Fruit fly (Drosophila melanogaster): ENCODE measurements around the gene CG33116.
A peak's percentile ranks its signal among the peaks of the same experiment; 100 is the strongest.

Gene CG33116

DNA sequence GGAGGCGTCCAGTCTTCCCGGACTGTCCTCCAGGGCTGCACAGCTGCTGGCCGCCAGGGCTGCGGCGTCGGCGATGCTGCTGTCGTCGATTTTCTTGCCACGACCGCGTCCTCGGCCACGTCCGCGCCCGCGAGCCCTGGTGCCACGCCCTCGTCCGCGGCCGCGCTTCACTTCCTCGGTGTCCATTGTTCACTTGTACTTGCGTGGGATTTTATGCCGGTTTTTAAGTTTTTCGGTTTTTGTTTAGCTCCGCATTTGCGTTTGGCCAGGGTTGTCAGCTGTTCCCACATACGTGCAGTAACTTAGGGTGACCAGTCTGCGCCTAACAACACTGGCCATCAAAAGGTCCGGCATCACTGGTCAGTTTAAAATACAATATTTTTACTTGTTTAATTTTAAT is 48.9 kb downstream of the CG33116 start, which contains the start of gene Hakai (continued):
- TF ChIP-seq Blimp-1 (GFP tag; optimal IDR thresholded peaks at IDR 0.05), result peak; percentile 3
- TF ChIP-seq eyg (GFP tag; optimal IDR thresholded peaks at IDR 0.05), result peak; percentile 58
- TF ChIP-seq CG7271 (tag; optimal IDR thresholded peaks at IDR 0.05), result peak; percentile 42
- peak in 1 of 2 experiments; percentile 0 for TF ChIP-seq Trl (optimal IDR thresholded peaks at IDR 0.05)
- TF ChIP-seq Trl (GFP tag; optimal IDR thresholded peaks at IDR 0.05), result peak; percentile 64
- TF ChIP-seq CG3065 (GFP tag; optimal IDR thresholded peaks at IDR 0.05), result peak; percentile 23
- no peak for TF ChIP-seq prd (optimal IDR thresholded peaks at IDR 0.05)
- TF ChIP-seq prd (GFP tag; IDR thresholded peaks at IDR 0.05), result peak; percentile 68
- 0 out of 2 replicates have a peak, but pooled peaks have one; percentile 11 for TF ChIP-seq crol (GFP tag; IDR thresholded peaks at IDR 0.05)
- TF ChIP-seq pros (GFP tag; optimal IDR thresholded peaks at IDR 0.05), result no peak
- peak; percentile 27 for TF ChIP-seq CG18011 (GFP tag; optimal IDR thresholded peaks at IDR 0.05)
- TF ChIP-seq Ptx1 (GFP tag; IDR thresholded peaks at IDR 0.05), result peak; percentile 62
- TF ChIP-seq CG12744 (GFP tag; optimal IDR thresholded peaks at IDR 0.05), result peak; percentile 2
- peak; percentile 55 for TF ChIP-seq fu2 (GFP tag; optimal IDR thresholded peaks at IDR 0.05)
- TF ChIP-seq CG31441 (GFP tag; IDR thresholded peaks at IDR 0.05), result peak; percentile 25; the same call in 1 of the 2 replicates
- TF ChIP-seq Elba2 (GFP tag; optimal IDR thresholded peaks at IDR 0.05), result peak; percentile 1
- peak; percentile 61 for TF ChIP-seq CG4404 (GFP tag; IDR thresholded peaks at IDR 0.05)
- TF ChIP-seq caup (GFP tag; optimal IDR thresholded peaks at IDR 0.05; ENCODE audit: severe bottlenecking), result peak; percentile 26
- TF ChIP-seq nerfin-2 (GFP tag; IDR thresholded peaks at IDR 0.05; ENCODE audit: partially characterized antibody), result peak; percentile 33; the same call in 1 of the 2 replicates
- TF ChIP-seq CG1832 (GFP tag; optimal IDR thresholded peaks at IDR 0.05), result peak; percentile 13
- TF ChIP-seq sna (GFP tag; IDR thresholded peaks at IDR 0.05; ENCODE audit: partially characterized antibody), result peak; percentile 55; the same call in 1 of the 2 replicates
- TF ChIP-seq twi (tag; optimal IDR thresholded peaks at IDR 0.05), result peak; percentile 32
- peak; percentile 50 for TF ChIP-seq CG9876 (GFP tag; optimal IDR thresholded peaks at IDR 0.05)
- TF ChIP-seq bab2 (GFP tag; optimal IDR thresholded peaks at IDR 0.05), result peak; percentile 72
- TF ChIP-seq dpn (GFP tag; optimal IDR thresholded peaks at IDR 0.05), result peak; percentile 65 to 73
- TF ChIP-seq tap (tag; optimal IDR thresholded peaks at IDR 0.05), result no peak
- TF ChIP-seq CG12155 (GFP tag; optimal IDR thresholded peaks at IDR 0.05), result peak; percentile 51
- TF ChIP-seq CG12104 (GFP tag; optimal IDR thresholded peaks at IDR 0.05), result no peak
- peak; percentile 94 for TF ChIP-seq MBD-R2 (GFP tag; IDR thresholded peaks at IDR 0.05)
- 0 out of 3 replicates have a peak, but pooled peaks have one; percentile 20 for TF ChIP-seq Opbp (GFP tag; IDR thresholded peaks at IDR 0.05; ENCODE audit: partially characterized antibody)
- peak; percentile 39 for TF ChIP-seq da (GFP tag; optimal IDR thresholded peaks at IDR 0.05)
- TF ChIP-seq Bgb (GFP tag; IDR thresholded peaks at IDR 0.05; ENCODE audit: partially characterized antibody), result peak; percentile 51
- peak; percentile 45; the same call in 1 of the 2 replicates for TF ChIP-seq Xrp1 (GFP tag; IDR thresholded peaks at IDR 0.05)
- TF ChIP-seq trh (GFP tag; optimal IDR thresholded peaks at IDR 0.05), result no peak
- no peak for TF ChIP-seq tio (GFP tag; optimal IDR thresholded peaks at IDR 0.05)
- no peak for TF ChIP-seq CG9437 (GFP tag; optimal IDR thresholded peaks at IDR 0.05)
- no peak for TF ChIP-seq CG4854 (GFP tag; optimal IDR thresholded peaks at IDR 0.05)
- TF ChIP-seq CG14710 (tag; optimal IDR thresholded peaks at IDR 0.05), result peak; percentile 60
- no peak; the same call in 2 of the 3 replicates for TF ChIP-seq H15 (GFP tag; IDR thresholded peaks at IDR 0.05)
- peak; percentile 94 for TF ChIP-seq CG10267 (tag; optimal IDR thresholded peaks at IDR 0.05)
- TF ChIP-seq sima (GFP tag; optimal IDR thresholded peaks at IDR 0.05), result peak; percentile 22
- no peak for TF ChIP-seq ash1 (GFP tag; optimal IDR thresholded peaks at IDR 0.05)
- TF ChIP-seq CG17186 (GFP tag; optimal IDR thresholded peaks at IDR 0.05), result peak; percentile 79
- peak; percentile 81 for TF ChIP-seq Xbp1 (GFP tag; optimal IDR thresholded peaks at IDR 0.05)
- no peak for TF ChIP-seq CkIIα-i1 (GFP tag; IDR thresholded peaks at IDR 0.05)
- TF ChIP-seq tx (GFP tag; optimal IDR thresholded peaks at IDR 0.05), result peak; percentile 56
- peak; percentile 25 for TF ChIP-seq vfl (GFP tag; optimal IDR thresholded peaks at IDR 0.05)
- peak; percentile 5 for TF ChIP-seq B-H2 (GFP tag; optimal IDR thresholded peaks at IDR 0.05)
- TF ChIP-seq maf-S (GFP tag; optimal IDR thresholded peaks at IDR 0.05), result peak; percentile 5
- peak; percentile 55; the same call in 1 of the 2 replicates for TF ChIP-seq al (GFP tag; IDR thresholded peaks at IDR 0.05)
- peak; percentile 54 for TF ChIP-seq unc-4 (GFP tag; IDR thresholded peaks at IDR 0.05; ENCODE audit: partially characterized antibody)
